Worm (Caenorhabditis elegans) whole organism, L1 larva: ENCODE results near the gene srh-74.

ENCODE experiments used
- alr-1 ChIP-seq: fragments of 200-800 bp; sonication (Bioruptor generic); optimal IDR thresholded peaks from 2 replicates; lab custom pipeline; 2018; ENCODE audit warnings: borderline replicate concordance, mild to moderate bottlenecking, missing genetic modification characterization, missing compliant biosample characterization
- ama-1 ChIP-seq: fragments of 150-350 bp; optimal IDR thresholded peaks from 2 replicates; lab custom pipeline; 2014
- blmp-1 ChIP-seq: fragments of 150-350 bp; optimal IDR thresholded peaks from 2 replicates; lab custom pipeline; 2014; ENCODE audit warnings: missing biosample characterization, missing genetic modification characterization
- ceh-8 ChIP-seq: fragments of 200-800 bp; sonication (Bioruptor generic); optimal IDR thresholded peaks from 2 replicates; lab custom pipeline; 2018; ENCODE audit warnings: mild to moderate bottlenecking, missing genetic modification characterization, moderate library complexity, missing compliant biosample characterization
- ceh-82 ChIP-seq, 3 experiments: fragments of 150-350 bp in 1 of 3; sonication (generic microtip) in 2 of 3; optimal IDR thresholded peaks; 2 replicates each; lab custom pipeline; 2014 to 2017; ENCODE audit warnings: missing biosample characterization in 3 of 3, missing genetic modification characterization in 3 of 3
- ceh-88 ChIP-seq: fragments of 200-800 bp; sonication (Bioruptor generic); IDR thresholded peaks from 2 replicates; pipeline ENCODE4 v1.3.6; 2022; ENCODE audit warnings: missing genetic modification characterization, missing compliant biosample characterization
- ceh-90 ChIP-seq: sonication (generic microtip); optimal IDR thresholded peaks from 2 replicates; lab custom pipeline; 2016; ENCODE audit warnings: missing genetic modification characterization, missing compliant biosample characterization
- dpl-1 ChIP-seq, 3 experiments: fragments of 150-350 bp in 2 of 3; sonication (generic microtip) in 1 of 3; optimal IDR thresholded peaks; 2 replicates each; lab custom pipeline; 2014 to 2017; ENCODE audit warnings: missing biosample characterization in 3 of 3, missing genetic modification characterization in 3 of 3, missing genetic modification reagents in 3 of 3
- dsc-1 ChIP-seq: sonication (generic microtip); optimal IDR thresholded peaks from 2 replicates; lab custom pipeline; 2016; ENCODE audit warnings: mild to moderate bottlenecking, missing genetic modification characterization, missing compliant biosample characterization
- efl-1 ChIP-seq, 4 experiments: fragments of 150-350 bp; optimal IDR thresholded peaks in 3 of 4; peaks in 1 of 4; 1 replicate in 1 of 4; 2 replicates in 3 of 4; lab custom pipeline; 2014; ENCODE audit warnings: missing biosample characterization in 2 of 4, missing genetic modification characterization in 2 of 4, missing genetic modification reagents in 2 of 4
- egl-27 ChIP-seq, 2 experiments: fragments of 150-350 bp in 1 of 2; sonication (generic microtip); optimal IDR thresholded peaks; 3 replicates each; lab custom pipeline; 2017 to 2018; ENCODE audit warnings: missing biosample characterization in 2 of 2, missing genetic modification characterization in 2 of 2, missing genetic modification reagents in 2 of 2
- elt-2 ChIP-seq: sonication (generic microtip); optimal IDR thresholded peaks from 2 replicates; lab custom pipeline; 2016; ENCODE audit warnings: missing genetic modification characterization, mild to moderate bottlenecking, inconsistent platforms, missing compliant biosample characterization, missing genetic modification reagents
- elt-3 ChIP-seq, 6 experiments: fragments of 150-350 bp in 1 of 6; sonication (generic microtip); optimal IDR thresholded peaks; 2 replicates each; lab custom pipeline; 2017 to 2018; ENCODE audit warnings: missing biosample characterization in 6 of 6, missing genetic modification characterization in 6 of 6, inconsistent platforms in 1 of 6
- ets-5 ChIP-seq: fragments of 200-800 bp; sonication (Bioruptor generic); IDR thresholded peaks from 2 replicates; pipeline ENCODE4 v1.3.6; 2022; ENCODE audit warnings: missing genetic modification characterization, missing compliant biosample characterization
- fos-1 ChIP-seq: fragments of 150-350 bp; optimal IDR thresholded peaks from 2 replicates; lab custom pipeline; 2014; ENCODE audit warnings: missing biosample characterization, missing genetic modification characterization
- grh-1 ChIP-seq: fragments of 200-800 bp; sonication (Bioruptor generic); IDR thresholded peaks from 2 replicates; pipeline ENCODE4 v1.3.6; 2022; ENCODE audit warnings: missing genetic modification reagents, missing genetic modification characterization, missing compliant biosample characterization
- hlh-17 ChIP-seq: fragments of 200-800 bp; sonication (Bioruptor generic); optimal IDR thresholded peaks from 2 replicates; lab custom pipeline; 2018; ENCODE audit warnings: missing genetic modification characterization, mild to moderate bottlenecking, missing compliant biosample characterization, moderate library complexity, borderline replicate concordance
- hlh-4 ChIP-seq: sonication (generic microtip); optimal IDR thresholded peaks from 2 replicates; lab custom pipeline; 2016; ENCODE audit warnings: mild to moderate bottlenecking, missing genetic modification characterization, missing compliant biosample characterization
- hpl-2 ChIP-seq: fragments of 150-350 bp; optimal IDR thresholded peaks from 2 replicates; lab custom pipeline; 2014; ENCODE audit warnings: missing biosample characterization, missing genetic modification reagents, missing genetic modification characterization
- irx-1 ChIP-seq: sonication (generic microtip); optimal IDR thresholded peaks from 2 replicates; lab custom pipeline; 2016; ENCODE audit warnings: missing genetic modification characterization, missing compliant biosample characterization
- isw-1 ChIP-seq: fragments of 200-800 bp; sonication (Bioruptor generic); IDR thresholded peaks from 2 replicates; pipeline ENCODE4 v1.3.6; 2022; ENCODE audit warnings: missing genetic modification characterization, missing compliant biosample characterization
- lin-13 ChIP-seq: fragments of 150-350 bp; optimal IDR thresholded peaks from 2 replicates; lab custom pipeline; 2014; ENCODE audit warnings: missing biosample characterization, missing genetic modification reagents, missing genetic modification characterization
- lin-14 ChIP-seq: fragments of 200-800 bp; sonication (Bioruptor generic); optimal IDR thresholded peaks from 2 replicates; lab custom pipeline; 2018; ENCODE audit warnings: mild to moderate bottlenecking, missing genetic modification characterization, moderate library complexity, missing compliant biosample characterization
- lin-15B ChIP-seq: fragments of 150-350 bp; sonication (generic microtip); optimal IDR thresholded peaks from 3 replicates; lab custom pipeline; 2014; ENCODE audit warnings: missing biosample characterization, missing genetic modification characterization
- lir-3 ChIP-seq: sonication (generic microtip); optimal IDR thresholded peaks from 2 replicates; lab custom pipeline; 2016; ENCODE audit warnings: mild to moderate bottlenecking, missing genetic modification characterization, moderate library complexity, missing compliant biosample characterization; ENCODE audit not compliant: poor library complexity
- lsy-2 ChIP-seq, 2 experiments: fragments of 150-350 bp; optimal IDR thresholded peaks; 2 replicates each; lab custom pipeline; 2014; ENCODE audit warnings: missing biosample characterization in 2 of 2, missing genetic modification characterization in 2 of 2
- nhr-20 ChIP-seq: sonication (generic microtip); optimal IDR thresholded peaks from 2 replicates; lab custom pipeline; 2016; ENCODE audit warnings: mild to moderate bottlenecking, missing genetic modification characterization, missing compliant biosample characterization
- nhr-237 ChIP-seq: fragments of 150-350 bp; optimal IDR thresholded peaks from 2 replicates; lab custom pipeline; 2014; ENCODE audit warnings: missing biosample characterization, missing genetic modification characterization
- nhr-47 ChIP-seq: sonication (generic microtip); optimal IDR thresholded peaks from 2 replicates; lab custom pipeline; 2016; ENCODE audit warnings: mild to moderate bottlenecking, missing genetic modification characterization, moderate library complexity, missing compliant biosample characterization
- nhr-71 ChIP-seq: sonication (generic microtip); optimal IDR thresholded peaks from 2 replicates; lab custom pipeline; 2016; ENCODE audit warnings: mild to moderate bottlenecking, missing genetic modification characterization, moderate library complexity, missing compliant biosample characterization
- nhr-76 ChIP-seq: sonication (generic microtip); optimal IDR thresholded peaks from 2 replicates; lab custom pipeline; 2017; ENCODE audit warnings: missing biosample characterization, missing genetic modification characterization
- nhr-77 ChIP-seq: fragments of 150-350 bp; optimal IDR thresholded peaks from 2 replicates; lab custom pipeline; 2014; ENCODE audit warnings: missing biosample characterization, missing genetic modification characterization
- nhr-84 ChIP-seq: sonication (generic microtip); optimal IDR thresholded peaks from 2 replicates; lab custom pipeline; 2017; ENCODE audit warnings: missing biosample characterization, missing genetic modification characterization
- nhr-85 ChIP-seq: sonication (generic microtip); peaks from one replicate; lab custom pipeline; 2016; ENCODE audit warnings: missing genetic modification characterization, inconsistent platforms, missing compliant biosample characterization
- pqm-1 ChIP-seq: sonication (generic microtip); optimal IDR thresholded peaks from 3 replicates; lab custom pipeline; 2017; ENCODE audit warnings: missing biosample characterization, missing genetic modification characterization
- rnt-1 ChIP-seq: sonication (generic microtip); optimal IDR thresholded peaks from 2 replicates; lab custom pipeline; 2016; ENCODE audit warnings: mild to moderate bottlenecking, missing genetic modification characterization, moderate library complexity, missing compliant biosample characterization
- skn-1 ChIP-seq: fragments of 150-350 bp; optimal IDR thresholded peaks from 2 replicates; lab custom pipeline; 2014; ENCODE audit warnings: missing biosample characterization, missing genetic modification characterization
- snpc-4 ChIP-seq: fragments of 150-350 bp; optimal IDR thresholded peaks from 2 replicates; lab custom pipeline; 2014; ENCODE audit warnings: missing biosample characterization, missing genetic modification characterization
- sox-4 ChIP-seq: sonication (generic microtip); optimal IDR thresholded peaks from 2 replicates; lab custom pipeline; 2016; ENCODE audit warnings: missing genetic modification characterization, missing compliant biosample characterization
- swsn-7 ChIP-seq: sonication (generic microtip); optimal IDR thresholded peaks from 2 replicates; lab custom pipeline; 2016; ENCODE audit warnings: missing genetic modification characterization, missing compliant biosample characterization
- tbx-2 ChIP-seq: sonication (generic microtip); optimal IDR thresholded peaks from 2 replicates; lab custom pipeline; 2016; ENCODE audit warnings: missing genetic modification characterization, missing compliant biosample characterization
- unc-130 ChIP-seq: fragments of 150-350 bp; optimal IDR thresholded peaks from 2 replicates; lab custom pipeline; 2017; ENCODE audit warnings: missing biosample characterization, missing genetic modification characterization, inconsistent platforms
- unc-86 ChIP-seq: sonication (generic microtip); optimal IDR thresholded peaks from 2 replicates; lab custom pipeline; 2016; ENCODE audit warnings: missing genetic modification characterization, missing compliant biosample characterization
- vab-15 ChIP-seq: sonication (generic microtip); optimal IDR thresholded peaks from 2 replicates; lab custom pipeline; 2017; ENCODE audit warnings: missing genotype, mild to moderate bottlenecking, missing genetic modification characterization, missing compliant biosample characterization
- zip-4 ChIP-seq: fragments of 200-800 bp; sonication (Bioruptor generic); optimal IDR thresholded peaks from 2 replicates; lab custom pipeline; 2018; ENCODE audit warnings: mild to moderate bottlenecking, missing genetic modification characterization, moderate library complexity, missing compliant biosample characterization

The srh-74 gene

ce11 chrV:11093163-11094091, 44.8 kb upstream of the srh-74 start, which contains the start of gene lact-8:
lact-8 (minus strand) TSS chrV:11093607.
- TF ChIP-seq vab-15 (tag; lab: Kevin White, UChicago) (no peak), ceh-82 (tag; optimal IDR thresholded peaks at IDR 0.05; lab: Kevin White, UChicago) (no peak), lsy-2 (tag; optimal IDR thresholded peaks at IDR 0.05; lab: Kevin White, UChicago) (no peak), dsc-1 (peak; percentile 25), nhr-76 (tag; lab: Kevin White, UChicago) (no peak), egl-27 (tag; optimal IDR thresholded peaks at IDR 0.05; lab: Kevin White, UChicago) (no peak), rnt-1 (tag; lab: Kevin White, UChicago) (no peak), blmp-1 (tag; lab: Kevin White, UChicago) (peak; percentile 56), unc-86 (tag; lab: Kevin White, UChicago) (no peak), snpc-4 (no peak), irx-1 (no peak), nhr-84 (tag; lab: Kevin White, UChicago) (no peak), lin-13 (no peak), ceh-88 (GFP tag; lab: Robert Waterston, UW) (no peak), ceh-90 (tag; lab: Kevin White, UChicago) (no peak), ama-1 (no peak), dpl-1 (GFP tag; optimal IDR thresholded peaks at IDR 0.05; lab: Kevin White, UChicago) (no peak), swsn-7 (tag; lab: Kevin White, UChicago) (no peak), lin-14 (peak; percentile 18), skn-1 (tag; lab: Kevin White, UChicago) (no peak), fos-1 (no peak), isw-1 (GFP tag; lab: Robert Waterston, UW) (no peak), pqm-1 (tag; lab: Kevin White, UChicago) (no peak), hpl-2 (GFP tag; lab: Kevin White, UChicago) (no peak), lin-15B (no peak), sox-4 (no peak), alr-1 (tag; lab: Kevin White, UChicago) (no peak), nhr-237 (tag; lab: Kevin White, UChicago) (no peak), efl-1 (optimal IDR thresholded peaks at IDR 0.05; lab: Kevin White, UChicago) (no peak), efl-1 (GFP tag; optimal IDR thresholded peaks at IDR 0.05 in 1 of 2; lab: Kevin White, UChicago) (peak in 1 of 2 experiments; percentile 90)

DNA sequence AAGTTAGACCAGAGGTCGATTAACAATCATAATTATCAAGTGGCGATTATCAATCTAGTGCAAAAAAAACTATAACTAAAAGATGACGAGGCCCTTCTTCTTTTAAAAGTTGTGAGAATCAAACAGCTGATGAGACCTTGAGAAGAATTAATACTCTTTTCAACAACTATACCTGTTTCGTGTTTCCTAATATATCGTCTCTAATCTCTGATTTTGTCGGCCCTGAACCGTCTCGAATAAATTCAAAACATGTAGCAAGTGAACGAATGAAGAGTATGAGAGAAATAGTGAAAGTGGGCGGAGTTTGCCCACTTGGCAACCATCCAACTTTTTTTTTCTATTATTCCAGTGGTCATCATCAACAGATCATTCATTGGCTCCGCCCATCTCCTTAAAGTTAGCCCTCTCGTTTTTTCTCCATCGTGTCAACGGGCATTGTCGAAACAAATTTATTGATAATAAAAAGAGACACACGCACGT, 39.0 kb upstream of the srh-74 start, which contains the start of gene Y42A5A.1:
TSS of gene Y42A5A.1 (plus strand) at position 430 of the 480 bp plus-strand sequence.
- no peak for TF ChIP-seq elt-3 (tag; optimal IDR thresholded peaks at IDR 0.05; lab: Kevin White, UChicago)
- peak; percentile 49 for TF ChIP-seq blmp-1 (tag; lab: Kevin White, UChicago)
- TF ChIP-seq ets-5 (GFP tag; lab: Robert Waterston, UW) = no peak
- TF ChIP-seq dpl-1 (GFP tag; optimal IDR thresholded peaks at IDR 0.05; lab: Kevin White, UChicago) = no peak
- TF ChIP-seq ceh-8 (GFP tag; lab: Kevin White, UChicago) = no peak
- no peak for TF ChIP-seq tbx-2 (tag; lab: Kevin White, UChicago)
- TF ChIP-seq grh-1 (GFP tag; lab: Robert Waterston, UW) = 0 out of 2 replicates have a peak, but pooled peaks have one; percentile 22
- peak in 1 of 2 experiments; percentile 24 for TF ChIP-seq lsy-2 (tag; optimal IDR thresholded peaks at IDR 0.05; lab: Kevin White, UChicago)
- peak; percentile 31 for TF ChIP-seq lin-14
- no peak for TF ChIP-seq nhr-77 (tag; lab: Kevin White, UChicago)
- no peak for TF ChIP-seq snpc-4
- TF ChIP-seq nhr-85 (tag; lab: Kevin White, UChicago) = peak; percentile 96
- no peak for TF ChIP-seq irx-1

DNA sequence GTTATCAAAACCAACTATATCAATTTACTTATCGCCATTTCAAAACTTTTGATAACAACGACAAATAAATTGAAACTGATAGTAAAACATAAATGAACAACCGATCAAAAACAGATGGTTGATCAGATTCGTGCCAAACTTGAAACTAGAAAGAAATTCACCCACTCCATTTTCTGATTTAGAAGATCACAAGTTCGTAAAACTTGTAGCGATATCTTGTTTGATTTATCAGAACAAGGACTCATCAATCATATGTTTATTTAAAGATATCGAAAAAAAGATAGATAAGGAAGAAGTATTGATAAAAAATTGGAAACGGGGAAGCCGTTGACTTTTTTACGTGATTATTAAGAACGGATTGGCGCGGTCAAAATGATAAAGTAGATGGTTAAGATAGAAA, 38.5 kb upstream of the srh-74 start:
- TF ChIP-seq ceh-8 (GFP tag; lab: Kevin White, UChicago) (no peak), hlh-17 (GFP tag; lab: Kevin White, UChicago) (no peak), zip-4 (GFP tag; lab: Kevin White, UChicago) (no peak), nhr-20 (tag; lab: Kevin White, UChicago) (peak; percentile 40), lir-3 (tag; lab: Kevin White, UChicago) (no peak), dsc-1 (no peak), tbx-2 (tag; lab: Kevin White, UChicago) (no peak), ama-1 (no peak), efl-1 (optimal IDR thresholded peaks at IDR 0.05; lab: Kevin White, UChicago) (no peak), efl-1 (GFP tag; optimal IDR thresholded peaks at IDR 0.05 in 1 of 2; lab: Kevin White, UChicago) (peak in 1 of 2 experiments; percentile 39), nhr-71 (peak; percentile 8), ets-5 (GFP tag; lab: Robert Waterston, UW) (no peak), elt-3 (tag; optimal IDR thresholded peaks at IDR 0.05; lab: Kevin White, UChicago) (peak in 2 of 6 experiments; percentile 67 to 75), hlh-4 (tag; lab: Kevin White, UChicago) (no peak), elt-2 (peak; percentile 99), ceh-88 (GFP tag; lab: Robert Waterston, UW) (no peak), nhr-47 (tag; lab: Kevin White, UChicago) (no peak), unc-130 (tag; lab: Kevin White, UChicago) (no peak)
